Worm (Caenorhabditis elegans) whole organism, young adult: Measurements from ENCODE around the gene R11D1.7.
A peak's percentile ranks its signal among the peaks of the same experiment; 100 is the strongest.

ENCODE experiments used
- B0261.1 ChIP-seq: sonication (generic microtip); optimal IDR thresholded peaks from 2 replicates; lab custom pipeline; 2016; ENCODE audit warnings: mild to moderate bottlenecking, missing genetic modification characterization, moderate library complexity, missing compliant biosample characterization
- F10E7.11 ChIP-seq: sonication (generic microtip); optimal IDR thresholded peaks from 2 replicates; lab custom pipeline; 2017; ENCODE audit warnings: mild to moderate bottlenecking, missing genetic modification characterization, moderate library complexity, missing compliant biosample characterization
- F23B12.7 ChIP-seq: sonication (generic microtip); optimal IDR thresholded peaks from 2 replicates; lab custom pipeline; 2017; ENCODE audit warnings: missing genetic modification characterization, mild to moderate bottlenecking, missing compliant biosample characterization, antibody characterized with exemption, moderate library complexity; ENCODE audit not compliant: insufficient read depth
- F52B5.7 ChIP-seq: sonication (generic microtip); optimal IDR thresholded peaks from 2 replicates; lab custom pipeline; 2016; ENCODE audit warnings: mild to moderate bottlenecking, missing genetic modification characterization, missing compliant biosample characterization
- F57C9.4 ChIP-seq: sonication (generic microtip); optimal IDR thresholded peaks from 2 replicates; lab custom pipeline; 2017; ENCODE audit warnings: mild to moderate bottlenecking, missing genetic modification characterization, missing compliant biosample characterization
- Y56A3A.18 ChIP-seq: fragments of 200-800 bp; sonication (Bioruptor generic); IDR thresholded peaks from 2 replicates; pipeline ENCODE4 v1.3.6; 2022; ENCODE audit warnings: missing genetic modification reagents, missing genetic modification characterization, missing compliant biosample characterization
- Y79H2A.3 ChIP-seq: fragments of 200-800 bp; sonication (Bioruptor generic); conservative IDR thresholded peaks from 2 replicates; pipeline ENCODE4 v1.3.6; 2022; ENCODE audit warnings: missing genetic modification reagents, missing genetic modification characterization, missing compliant biosample characterization
- ZK185.1 ChIP-seq: sonication (generic microtip); optimal IDR thresholded peaks from 2 replicates; lab custom pipeline; 2016; ENCODE audit warnings: mild to moderate bottlenecking, missing genetic modification characterization, missing compliant biosample characterization; ENCODE audit not compliant: poor library complexity, severe bottlenecking
- atf-7 ChIP-seq: sonication (generic microtip); optimal IDR thresholded peaks from 2 replicates; lab custom pipeline; 2017; ENCODE audit warnings: mild to moderate bottlenecking, missing genetic modification characterization, missing compliant biosample characterization
- athp-1 ChIP-seq: sonication (generic microtip); optimal IDR thresholded peaks from 2 replicates; lab custom pipeline; 2017; ENCODE audit warnings: mild to moderate bottlenecking, missing genetic modification characterization, missing compliant biosample characterization
- attf-5 ChIP-seq: fragments of 200-800 bp; sonication (Bioruptor generic); optimal IDR thresholded peaks from 2 replicates; lab custom pipeline; 2018; ENCODE audit warnings: mild to moderate bottlenecking, missing genetic modification characterization, missing compliant biosample characterization
- ceh-27 ChIP-seq: fragments of 200-800 bp; sonication (Bioruptor generic); optimal IDR thresholded peaks from 2 replicates; lab custom pipeline; 2018; ENCODE audit warnings: mild to moderate bottlenecking, missing genetic modification characterization, moderate library complexity, missing compliant biosample characterization
- ceh-40 ChIP-seq: fragments of 200-800 bp; sonication (Bioruptor generic); IDR thresholded peaks from 2 replicates; pipeline ENCODE4 v1.3.6; 2022; ENCODE audit warnings: missing genetic modification characterization, missing compliant biosample characterization
- ceh-58 ChIP-seq: fragments of 200-800 bp; sonication (Bioruptor generic); IDR thresholded peaks from 2 replicates; pipeline ENCODE4 v1.3.6; 2022; ENCODE audit warnings: missing genetic modification characterization, missing compliant biosample characterization
- ceh-79 ChIP-seq: sonication (generic microtip); optimal IDR thresholded peaks from 2 replicates; lab custom pipeline; 2017; ENCODE audit warnings: mild to moderate bottlenecking, missing genetic modification characterization, missing compliant biosample characterization
- chd-7 ChIP-seq: sonication (generic microtip); optimal IDR thresholded peaks from 2 replicates; lab custom pipeline; 2016; ENCODE audit warnings: mild to moderate bottlenecking, missing genetic modification characterization, moderate library complexity, missing compliant biosample characterization
- dox-1 ChIP-seq: fragments of 200-800 bp; sonication (Bioruptor generic); IDR thresholded peaks from 2 replicates; pipeline ENCODE4 v1.3.6; 2022; ENCODE audit warnings: missing genetic modification reagents, missing genetic modification characterization, missing compliant biosample characterization
- dpff-1 ChIP-seq: sonication (generic microtip); optimal IDR thresholded peaks from 2 replicates; lab custom pipeline; 2017; ENCODE audit warnings: mild to moderate bottlenecking, missing genetic modification characterization, missing compliant biosample characterization
- egl-44 ChIP-seq: fragments of 200-800 bp; sonication (Bioruptor generic); IDR thresholded peaks from 2 replicates; pipeline ENCODE4 v1.3.6; 2022; ENCODE audit warnings: missing genetic modification reagents, missing genetic modification characterization, missing compliant biosample characterization
- fkh-3 ChIP-seq: sonication (generic microtip); optimal IDR thresholded peaks from 2 replicates; lab custom pipeline; 2016; ENCODE audit warnings: mild to moderate bottlenecking, missing genetic modification characterization, missing compliant biosample characterization
- hmg-1.2 ChIP-seq: fragments of 200-800 bp; sonication (Bioruptor generic); IDR thresholded peaks from 2 replicates; pipeline ENCODE4 v1.3.6; 2022; ENCODE audit warnings: missing genetic modification reagents, missing genetic modification characterization, missing compliant biosample characterization
- hrde-1 ChIP-seq: sonication (generic microtip); optimal IDR thresholded peaks from 2 replicates; lab custom pipeline; 2016; ENCODE audit warnings: missing genetic modification characterization, mild to moderate bottlenecking, missing compliant biosample characterization, moderate library complexity, missing genotype, missing genetic modification reagents, borderline replicate concordance
- let-607 ChIP-seq, 2 experiments: fragments of 200-800 bp in 1 of 2; sonication (Bioruptor generic) in 1 of 2; sonication (generic microtip) in 1 of 2; optimal IDR thresholded peaks; 2 replicates each; lab custom pipeline; 2016 to 2018; ENCODE audit warnings: mild to moderate bottlenecking in 2 of 2, missing compliant biosample characterization in 2 of 2, missing genetic modification characterization in 2 of 2, moderate library complexity in 2 of 2, missing genotype in 1 of 2
- lin-40 ChIP-seq: sonication (generic microtip); optimal IDR thresholded peaks from 2 replicates; lab custom pipeline; 2016; ENCODE audit warnings: missing genetic modification characterization, mild to moderate bottlenecking, missing compliant biosample characterization, missing genotype, missing genetic modification reagents
- lin-54 ChIP-seq: fragments of 200-800 bp; sonication (Bioruptor generic); optimal IDR thresholded peaks from 2 replicates; lab custom pipeline; 2018; ENCODE audit warnings: mild to moderate bottlenecking, missing genetic modification characterization, missing compliant biosample characterization
- mxl-1 ChIP-seq: sonication (generic microtip); optimal IDR thresholded peaks from 2 replicates; lab custom pipeline; 2016; ENCODE audit warnings: missing genetic modification characterization, missing compliant biosample characterization
- nhr-179 ChIP-seq: sonication (generic microtip); optimal IDR thresholded peaks from 2 replicates; lab custom pipeline; 2016; ENCODE audit warnings: mild to moderate bottlenecking, missing genetic modification characterization, missing compliant biosample characterization
- rpc-1 ChIP-seq, 2 experiments: fragments of 150-350 bp in 1 of 2; sonication (generic microtip) in 1 of 2; optimal IDR thresholded peaks; 2 replicates each; lab custom pipeline; 2014 to 2018; ENCODE audit warnings: missing biosample characterization in 1 of 2, missing genetic modification characterization in 1 of 2, missing genetic modification reagents in 1 of 2, missing genotype in 1 of 2
- snpc-1.3 ChIP-seq: sonication (generic microtip); optimal IDR thresholded peaks from 2 replicates; lab custom pipeline; 2017; ENCODE audit warnings: missing genetic modification characterization, mild to moderate bottlenecking, missing compliant biosample characterization, antibody characterized with exemption, moderate library complexity, missing genotype, missing genetic modification reagents; ENCODE audit not compliant: insufficient read depth
- snpc-4 ChIP-seq, 5 experiments: fragments of 150-350 bp in 1 of 5; sonication (generic microtip) in 4 of 5; optimal IDR thresholded peaks; 2 replicates each; lab custom pipeline; 2014 to 2018; ENCODE audit warnings: missing genetic modification characterization in 5 of 5, missing biosample characterization in 3 of 5, antibody characterized with exemption in 2 of 5, mild to moderate bottlenecking in 2 of 5, missing compliant biosample characterization in 2 of 5, missing genotype in 2 of 5, moderate library complexity in 2 of 5, missing genetic modification reagents in 1 of 5
- tbp1 ChIP-seq: fragments of 200-800 bp; sonication (Bioruptor generic); optimal IDR thresholded peaks from 2 replicates; lab custom pipeline; 2018; ENCODE audit warnings: mild to moderate bottlenecking, missing genetic modification characterization, missing compliant biosample characterization
- xnd-1 ChIP-seq: sonication (generic microtip); optimal IDR thresholded peaks from 2 replicates; lab custom pipeline; 2016; ENCODE audit warnings: missing genotype, missing genetic modification reagents, missing genetic modification characterization, missing compliant biosample characterization
- zim-3 ChIP-seq: sonication (generic microtip); optimal IDR thresholded peaks from 2 replicates; lab custom pipeline; 2017; ENCODE audit warnings: mild to moderate bottlenecking, missing genetic modification characterization, moderate library complexity, missing compliant biosample characterization
- ztf-18 ChIP-seq: sonication (generic microtip); optimal IDR thresholded peaks from 2 replicates; lab custom pipeline; 2016; ENCODE audit warnings: missing genotype, mild to moderate bottlenecking, missing genetic modification characterization, missing compliant biosample characterization
- ztf-22 ChIP-seq: fragments of 200-800 bp; sonication (Bioruptor generic); optimal IDR thresholded peaks from 2 replicates; lab custom pipeline; 2018; ENCODE audit warnings: mild to moderate bottlenecking, missing genetic modification characterization, moderate library complexity, missing compliant biosample characterization
- ztf-25 ChIP-seq: fragments of 200-800 bp; sonication (Bioruptor generic); IDR thresholded peaks from 2 replicates; pipeline ENCODE4 v1.3.6; 2022; ENCODE audit warnings: missing genetic modification reagents, missing genetic modification characterization, missing compliant biosample characterization
- ztf-3 ChIP-seq: fragments of 200-800 bp; sonication (Bioruptor generic); optimal IDR thresholded peaks from 2 replicates; lab custom pipeline; 2018; ENCODE audit warnings: mild to moderate bottlenecking, missing genetic modification characterization, missing compliant biosample characterization

Gene R11D1.7

ce11 chrV:12679807-12680206 is 40.0 kb upstream of the R11D1.7 start, which contains the start of gene frpr-15:
Gene frpr-15, plus strand, starts transcription at chrV:12680107.
- no peak for TF ChIP-seq chd-7

- no peak for TF ChIP-seq egl-44 (GFP tag; lab: Robert Waterston, UW)
- peak; percentile 88 for TF ChIP-seq tbp1 (GFP tag; lab: Kevin White, UChicago)
- TF ChIP-seq F23B12.7: peak; percentile 51
- TF ChIP-seq ceh-27 (GFP tag; lab: Kevin White, UChicago): peak; percentile 1
- TF ChIP-seq atf-7 (tag; lab: Kevin White, UChicago): no peak
- no peak for TF ChIP-seq athp-1 (tag; lab: Kevin White, UChicago)
- peak; percentile 66 for TF ChIP-seq B0261.1 (tag; lab: Kevin White, UChicago)
- peak; percentile 57 for TF ChIP-seq rpc-1 (optimal IDR thresholded peaks at IDR 0.05; lab: Kevin White, UChicago)
- TF ChIP-seq rpc-1 (tag; optimal IDR thresholded peaks at IDR 0.05; lab: Kevin White, UChicago): peak; percentile 81
- TF ChIP-seq ceh-58 (GFP tag; lab: Robert Waterston, UW): no peak
- TF ChIP-seq hrde-1 (tag; lab: Kevin White, UChicago): no peak
- TF ChIP-seq nhr-179: peak; percentile 21
- TF ChIP-seq mxl-1 (tag; lab: Kevin White, UChicago): peak; percentile 29
- peak; percentile 18 for TF ChIP-seq ZK185.1 (tag; lab: Kevin White, UChicago)
- no peak for TF ChIP-seq xnd-1 (tag; lab: Kevin White, UChicago)
- no peak for TF ChIP-seq hmg-1.2
- TF ChIP-seq ceh-40 (GFP tag; lab: Robert Waterston, UW): 0 out of 2 replicates have a peak, but pooled peaks have one; percentile 32
- no peak for TF ChIP-seq dpff-1 (tag; lab: Kevin White, UChicago)
- peak; percentile 50 for TF ChIP-seq ztf-18 (tag; lab: Kevin White, UChicago)
- TF ChIP-seq snpc-1.3: peak; percentile 40
- no peak for TF ChIP-seq snpc-4 (GFP tag; optimal IDR thresholded peaks at IDR 0.05; lab: Kevin White, UChicago)
- TF ChIP-seq snpc-4 (tag; optimal IDR thresholded peaks at IDR 0.05; lab: Kevin White, UChicago): peak in 1 of 4 experiments; percentile 19
- TF ChIP-seq ceh-79 (tag; lab: Kevin White, UChicago): no peak
- no peak for TF ChIP-seq ztf-22 (GFP tag; lab: Kevin White, UChicago)
- no peak for TF ChIP-seq ztf-25 (GFP tag; lab: Robert Waterston, UW)
- TF ChIP-seq, all 124 proteins: peak for 12
Observed at ce11 chrV:12683205-12683604, 36.6 kb upstream of the R11D1.7 start.

- TF ChIP-seq F52B5.7: no peak
- no peak for TF ChIP-seq Y56A3A.18 (GFP tag; lab: Robert Waterston, UW)
- TF ChIP-seq ztf-3 (GFP tag; lab: Kevin White, UChicago): no peak
- TF ChIP-seq dox-1 (GFP tag; lab: Robert Waterston, UW): no peak
- no peak for TF ChIP-seq F57C9.4 (tag; lab: Kevin White, UChicago)
- TF ChIP-seq lin-40 (tag; lab: Kevin White, UChicago): no peak
- TF ChIP-seq Y79H2A.3 (GFP tag; lab: Robert Waterston, UW): no peak
- TF ChIP-seq fkh-3 (tag; lab: Kevin White, UChicago): no peak
- no peak for TF ChIP-seq let-607 (tag; optimal IDR thresholded peaks at IDR 0.05; lab: Kevin White, UChicago)
- TF ChIP-seq attf-5: no peak
- TF ChIP-seq mxl-1 (tag; lab: Kevin White, UChicago): no peak
- TF ChIP-seq zim-3 (tag; lab: Kevin White, UChicago): no peak
- TF ChIP-seq lin-54 (GFP tag; lab: Kevin White, UChicago): no peak
- no peak for TF ChIP-seq F10E7.11 (tag; lab: Kevin White, UChicago)
Observed at ce11 chrV:12695155-12695554, 24.7 kb upstream of the R11D1.7 start, which contains the start of gene parn-1. Gene parn-1, minus strand, starts transcription at chrV:12695255.
